Worm (Caenorhabditis elegans) whole organism, L4/young adult: ENCODE measurements around the gene gna-1.

Experiments used
- W03F9.2 ChIP-seq: fragments of 150-350 bp; optimal IDR thresholded peaks from 2 replicates; lab custom pipeline; 2014; ENCODE audit warnings: missing biosample characterization, missing genetic modification characterization
- him-1 ChIP-seq: sonication (generic microtip); optimal IDR thresholded peaks from 2 replicates; lab custom pipeline; 2016; ENCODE audit warnings: missing genotype, missing genetic modification reagents, missing genetic modification characterization, missing compliant biosample characterization

DNA sequence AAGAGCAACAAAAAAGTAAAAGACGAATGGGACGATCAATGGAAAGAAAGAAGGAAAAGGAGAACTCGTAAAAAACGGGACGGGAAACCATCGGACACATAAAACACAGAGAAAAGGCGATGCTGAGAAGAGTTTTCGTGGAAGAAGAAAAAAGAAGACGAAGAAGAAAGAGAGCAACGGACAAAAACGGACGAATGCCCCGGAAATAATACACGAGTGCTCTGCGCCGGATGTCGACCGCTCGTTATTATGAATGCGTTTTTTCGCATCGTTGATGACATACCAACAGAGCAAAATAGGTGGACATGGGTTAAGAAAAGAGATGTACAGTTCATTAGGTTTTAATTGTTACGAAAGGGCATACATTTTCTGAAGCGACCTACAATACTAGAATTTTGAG is 44.3 kb downstream of the gna-1 start, which contains the start of gene Y22F5A.11:
- TF ChIP-seq him-1: no peak
- TF ChIP-seq W03F9.2 (tag; lab: Kevin White, UChicago): no peak
